Worm (Caenorhabditis elegans) whole organism, L2 larva: Measurements from ENCODE around the gene tmed-1.
A peak's percentile ranks its signal among the peaks of the same experiment; 100 is the strongest.

Experiments used
- C34F6.9 ChIP-seq: fragments of 150-350 bp; optimal IDR thresholded peaks from 2 replicates; lab custom pipeline; 2014; ENCODE audit warnings: missing biosample characterization, missing genetic modification characterization
- F13H6.1 ChIP-seq: sonication (generic microtip); optimal IDR thresholded peaks from 2 replicates; lab custom pipeline; 2016; ENCODE audit warnings: missing genetic modification characterization, missing compliant biosample characterization
- blmp-1 ChIP-seq: sonication (generic microtip); optimal IDR thresholded peaks from 2 replicates; lab custom pipeline; 2017; ENCODE audit warnings: missing genetic modification characterization, mild to moderate bottlenecking, missing compliant biosample characterization, antibody characterized with exemption, moderate library complexity; ENCODE audit not compliant: insufficient read depth
- ceh-16 ChIP-seq: fragments of 150-350 bp; optimal IDR thresholded peaks from 2 replicates; lab custom pipeline; 2014; ENCODE audit warnings: missing biosample characterization, missing genetic modification characterization
- ceh-82 ChIP-seq: fragments of 150-350 bp; optimal IDR thresholded peaks from 2 replicates; lab custom pipeline; 2014; ENCODE audit warnings: missing biosample characterization, missing genetic modification characterization
- crh-2 ChIP-seq: sonication (generic microtip); optimal IDR thresholded peaks from 2 replicates; lab custom pipeline; 2017; ENCODE audit warnings: missing biosample characterization, missing genetic modification characterization
- dmd-4 ChIP-seq: sonication (generic microtip); optimal IDR thresholded peaks from 2 replicates; lab custom pipeline; 2017; ENCODE audit warnings: missing biosample characterization, missing genetic modification characterization
- egl-27 ChIP-seq: sonication (generic microtip); optimal IDR thresholded peaks from 3 replicates; lab custom pipeline; 2017; ENCODE audit warnings: missing biosample characterization, missing genetic modification reagents, missing genetic modification characterization
- elt-3 ChIP-seq: sonication (generic microtip); optimal IDR thresholded peaks from 2 replicates; lab custom pipeline; 2017; ENCODE audit warnings: missing biosample characterization, missing genetic modification characterization
- fos-1 ChIP-seq: fragments of 150-350 bp; optimal IDR thresholded peaks from 2 replicates; lab custom pipeline; 2014; ENCODE audit warnings: missing biosample characterization, missing genetic modification characterization
- lin-11 ChIP-seq: fragments of 150-350 bp; sonication (generic microtip); optimal IDR thresholded peaks from 2 replicates; lab custom pipeline; 2014; ENCODE audit warnings: missing biosample characterization, missing genetic modification characterization, inconsistent platforms, mixed read lengths
- lin-13 ChIP-seq: fragments of 150-350 bp; optimal IDR thresholded peaks from 2 replicates; lab custom pipeline; 2014; ENCODE audit warnings: missing biosample characterization, missing genetic modification reagents, missing genetic modification characterization
- lin-39 ChIP-seq: fragments of 150-350 bp; optimal IDR thresholded peaks from 2 replicates; lab custom pipeline; 2014; ENCODE audit warnings: missing biosample characterization, missing genetic modification reagents, missing genetic modification characterization
- lsy-2 ChIP-seq, 2 experiments: fragments of 150-350 bp in 1 of 2; sonication (generic microtip) in 1 of 2; optimal IDR thresholded peaks; 2 replicates each; lab custom pipeline; 2014 to 2017; ENCODE audit warnings: missing biosample characterization in 2 of 2, missing genetic modification characterization in 2 of 2
- mbf-1 ChIP-seq: sonication (generic microtip); optimal IDR thresholded peaks from 2 replicates; lab custom pipeline; 2017; ENCODE audit warnings: missing biosample characterization, missing genetic modification characterization
- mdl-1 ChIP-seq, 2 experiments: fragments of 150-350 bp in 1 of 2; sonication (generic microtip) in 1 of 2; optimal IDR thresholded peaks; 2 replicates each; lab custom pipeline; 2017; ENCODE audit warnings: missing biosample characterization in 2 of 2, missing genetic modification characterization in 2 of 2
- nhr-11 ChIP-seq: fragments of 150-350 bp; optimal IDR thresholded peaks from 2 replicates; lab custom pipeline; 2014; ENCODE audit warnings: missing biosample characterization, missing genetic modification characterization
- nhr-12 ChIP-seq: fragments of 150-350 bp; optimal IDR thresholded peaks from 2 replicates; lab custom pipeline; 2014; ENCODE audit warnings: missing biosample characterization, missing genetic modification characterization
- nhr-129 ChIP-seq: fragments of 150-350 bp; optimal IDR thresholded peaks from 2 replicates; lab custom pipeline; 2014; ENCODE audit warnings: missing biosample characterization, missing genetic modification characterization
- nhr-21 ChIP-seq: fragments of 150-350 bp; optimal IDR thresholded peaks from 2 replicates; lab custom pipeline; 2014; ENCODE audit warnings: missing biosample characterization, missing genetic modification characterization
- nhr-237 ChIP-seq: fragments of 150-350 bp; optimal IDR thresholded peaks from 2 replicates; lab custom pipeline; 2014; ENCODE audit warnings: missing biosample characterization, missing genetic modification characterization
- nhr-25 ChIP-seq: fragments of 150-350 bp; sonication (generic microtip); optimal IDR thresholded peaks from 3 replicates; lab custom pipeline; 2014; ENCODE audit warnings: missing biosample characterization, missing genetic modification characterization
- nhr-6 ChIP-seq: fragments of 150-350 bp; optimal IDR thresholded peaks from 2 replicates; lab custom pipeline; 2014; ENCODE audit warnings: missing biosample characterization, missing genetic modification characterization
- peb-1 ChIP-seq: fragments of 150-350 bp; optimal IDR thresholded peaks from 2 replicates; lab custom pipeline; 2014; ENCODE audit warnings: missing biosample characterization, missing genetic modification characterization
- skn-1 ChIP-seq: sonication (generic microtip); optimal IDR thresholded peaks from 2 replicates; lab custom pipeline; 2017; ENCODE audit warnings: missing biosample characterization, missing genetic modification characterization
- sma-9 ChIP-seq, 2 experiments: fragments of 150-350 bp in 1 of 2; sonication (generic microtip) in 1 of 2; optimal IDR thresholded peaks; 2 replicates each; lab custom pipeline; 2014 to 2016; ENCODE audit warnings: missing genetic modification characterization in 2 of 2, mild to moderate bottlenecking in 1 of 2, missing biosample characterization in 1 of 2, missing compliant biosample characterization in 1 of 2, missing genetic modification reagents in 1 of 2, moderate library complexity in 1 of 2
- snpc-4 ChIP-seq: fragments of 150-350 bp; optimal IDR thresholded peaks from 2 replicates; lab custom pipeline; 2014; ENCODE audit warnings: missing biosample characterization, missing genetic modification characterization
- unc-62 ChIP-seq: fragments of 150-350 bp; optimal IDR thresholded peaks from 2 replicates; lab custom pipeline; 2014; ENCODE audit warnings: missing biosample characterization, missing genetic modification reagents, missing genetic modification characterization
- zag-1 ChIP-seq: fragments of 150-350 bp; optimal IDR thresholded peaks from 2 replicates; lab custom pipeline; 2014; ENCODE audit warnings: missing biosample characterization, missing genetic modification characterization
- ztf-1 ChIP-seq: fragments of 200-800 bp; sonication (Bioruptor generic); conservative IDR thresholded peaks from 2 replicates; pipeline ENCODE4 v1.3.6; 2022; ENCODE audit warnings: missing genetic modification characterization, missing compliant biosample characterization
- ztf-11 ChIP-seq: sonication (generic microtip); optimal IDR thresholded peaks from 2 replicates; lab custom pipeline; 2017; ENCODE audit warnings: missing biosample characterization, missing genetic modification characterization
- ztf-4 ChIP-seq: fragments of 150-350 bp; optimal IDR thresholded peaks from 2 replicates; lab custom pipeline; 2014; ENCODE audit warnings: missing biosample characterization, missing genetic modification characterization

The tmed-1 gene

DNA sequence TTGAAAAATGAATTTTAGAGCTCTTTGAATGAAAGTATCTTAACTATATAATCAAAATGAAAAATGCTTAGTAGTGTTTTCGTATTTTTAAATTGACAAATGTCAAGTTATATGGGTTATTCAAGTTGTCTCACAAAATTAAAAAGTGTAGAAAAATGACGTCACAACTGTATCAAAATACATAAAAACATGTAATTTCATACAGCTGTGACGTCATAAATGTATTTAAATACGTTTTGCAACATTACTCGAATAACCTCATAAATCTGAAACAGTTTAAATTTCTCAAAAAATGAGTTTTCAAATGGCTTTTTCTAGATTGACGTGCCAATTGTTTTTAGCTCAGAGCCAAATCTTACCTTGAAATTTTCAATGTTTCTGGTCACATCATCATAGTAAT lies 31.8 kb upstream of the tmed-1 start:
- no peak for TF ChIP-seq crh-2 (tag; lab: Kevin White, UChicago)
- no peak for TF ChIP-seq mdl-1 (tag; optimal IDR thresholded peaks at IDR 0.05; lab: Kevin White, UChicago)
- no peak for TF ChIP-seq ztf-11 (tag; lab: Kevin White, UChicago)
- TF ChIP-seq peb-1 (tag; lab: Kevin White, UChicago): no peak
- TF ChIP-seq C34F6.9 (tag; lab: Kevin White, UChicago): no peak

- no peak for TF ChIP-seq crh-2 (tag; lab: Kevin White, UChicago)
- TF ChIP-seq nhr-25 (tag; lab: Kevin White, UChicago): no peak
- TF ChIP-seq elt-3 (tag; lab: Kevin White, UChicago): no peak
- no peak for TF ChIP-seq F13H6.1 (tag; lab: Kevin White, UChicago)
- no peak for TF ChIP-seq nhr-21 (tag; lab: Kevin White, UChicago)
- TF ChIP-seq snpc-4 (tag; lab: Kevin White, UChicago): no peak
These were observed 31.2 kb upstream of the tmed-1 start for ce11 chrIV:12108984-12109657.

DNA sequence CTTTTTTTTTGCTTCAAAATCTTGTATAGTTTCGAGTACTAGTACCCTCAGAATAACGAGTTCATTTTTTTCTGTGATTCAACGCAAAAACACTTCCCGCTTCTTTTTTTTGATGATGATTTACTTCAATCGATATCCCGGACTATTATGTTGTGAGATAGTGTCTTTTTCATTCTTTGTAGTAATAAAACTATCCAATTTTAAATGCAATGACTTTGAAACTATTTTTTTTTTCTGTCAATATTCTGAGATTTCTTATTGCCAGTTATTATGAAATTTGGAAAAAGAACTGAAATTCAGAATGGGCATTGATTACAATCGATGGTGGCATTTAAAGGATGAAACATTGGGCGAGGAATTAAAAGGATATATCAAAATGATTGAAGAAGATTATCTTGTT lies 27.6 kb upstream of the tmed-1 start, which contains the start of gene M18.3:
Gene M18.3 (plus strand): TSS at position 301 of the 400 bp plus-strand sequence.
- TF ChIP-seq ceh-82 (tag; lab: Kevin White, UChicago): no peak
- no peak for TF ChIP-seq nhr-129 (tag; lab: Kevin White, UChicago)
- no peak for TF ChIP-seq mbf-1 (tag; lab: Kevin White, UChicago)
- no peak for TF ChIP-seq blmp-1 (tag; lab: Kevin White, UChicago)
- no peak for TF ChIP-seq nhr-6
- no peak for TF ChIP-seq skn-1 (tag; lab: Kevin White, UChicago)
- no peak for TF ChIP-seq sma-9 (GFP tag; optimal IDR thresholded peaks at IDR 0.05; lab: Kevin White, UChicago)
- no peak for TF ChIP-seq sma-9 (tag; optimal IDR thresholded peaks at IDR 0.05; lab: Kevin White, UChicago)
- TF ChIP-seq zag-1 (tag; lab: Kevin White, UChicago): no peak
- TF ChIP-seq fos-1: no peak
- TF ChIP-seq dmd-4: no peak
- TF ChIP-seq crh-2 (tag; lab: Kevin White, UChicago): no peak
- TF ChIP-seq mdl-1 (tag; optimal IDR thresholded peaks at IDR 0.05; lab: Kevin White, UChicago): no peak
- TF ChIP-seq unc-62 (GFP tag; lab: Kevin White, UChicago): no peak
- TF ChIP-seq ztf-11 (tag; lab: Kevin White, UChicago): no peak

DNA sequence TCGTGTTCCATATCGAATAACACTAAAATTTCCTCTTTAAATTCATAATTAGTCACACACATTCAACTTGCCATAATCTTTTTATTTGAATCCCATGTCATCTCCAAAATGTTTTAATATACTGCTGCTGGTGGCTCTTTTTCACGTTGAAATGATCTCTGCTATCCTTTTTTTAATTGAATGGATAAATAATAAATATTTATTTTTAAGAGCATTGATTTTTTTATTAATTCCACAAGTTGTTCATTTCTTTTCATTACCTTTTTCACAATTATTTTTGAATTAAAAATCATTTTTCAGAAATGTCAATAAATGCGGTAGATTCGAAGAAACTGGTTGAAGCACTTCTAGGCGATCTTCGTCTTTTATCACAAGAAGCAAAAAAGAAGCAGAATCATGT lies 18.5 kb upstream of the tmed-1 start, which contains the start of gene mon-2:
Gene mon-2 (plus strand): TSS at position 301 of the 400 bp plus-strand sequence.
- TF ChIP-seq lin-39 (no peak), elt-3 (tag; lab: Kevin White, UChicago) (no peak), nhr-12 (no peak), nhr-25 (tag; lab: Kevin White, UChicago) (no peak), lsy-2 (tag; optimal IDR thresholded peaks at IDR 0.05; lab: Kevin White, UChicago) (no peak), egl-27 (tag; lab: Kevin White, UChicago) (no peak), ceh-82 (tag; lab: Kevin White, UChicago) (no peak), ztf-1 (GFP tag; lab: Robert Waterston, UW) (no peak), ztf-4 (no peak), ceh-16 (tag; lab: Kevin White, UChicago) (no peak), blmp-1 (tag; lab: Kevin White, UChicago) (no peak), nhr-11 (tag; lab: Kevin White, UChicago) (no peak), lin-11 (tag; lab: Kevin White, UChicago) (no peak), nhr-237 (no peak), lin-13 (GFP tag; lab: Kevin White, UChicago) (no peak)

DNA sequence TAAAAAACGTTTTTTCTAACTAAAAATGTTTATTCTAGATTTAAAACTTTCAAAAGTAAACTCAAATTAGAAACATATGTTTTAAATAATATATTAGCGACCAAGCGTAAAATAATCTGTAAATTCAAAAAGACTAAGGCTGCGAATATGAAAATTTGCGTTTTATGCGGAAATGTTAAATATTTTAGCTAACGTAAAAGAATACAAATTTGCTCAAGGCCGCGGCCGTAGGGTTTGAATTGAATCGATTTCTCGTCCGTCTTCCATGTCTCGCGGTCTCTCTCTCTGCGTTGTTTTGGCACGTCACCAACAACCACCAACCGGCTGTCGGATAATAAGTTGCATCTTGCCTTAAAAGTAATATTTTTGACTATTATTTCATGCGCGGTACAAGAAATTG lies 15.9 kb upstream of the tmed-1 start, which contains the start of gene F11A10.5:
Gene F11A10.5 (plus strand): TSS at position 301 of the 400 bp plus-strand sequence.
- TF ChIP-seq crh-2 (tag; lab: Kevin White, UChicago) (peak; percentile 13), nhr-129 (tag; lab: Kevin White, UChicago) (peak; percentile 46), ztf-11 (tag; lab: Kevin White, UChicago) (no peak), lsy-2 (tag; optimal IDR thresholded peaks at IDR 0.05; lab: Kevin White, UChicago) (no peak)
